Worm (Caenorhabditis elegans) whole organism, L4 larva: ENCODE measurements around the gene F10E7.9.
"Not testable (repeated sequence)": the region's sequence is repeated elsewhere in the genome, so short reads cannot be mapped to it uniquely, and the experiment has no call there.

Experiments
- F10B5.3 ChIP-seq: sonication (generic microtip); optimal IDR thresholded peaks from 2 replicates; lab custom pipeline; 2016; ENCODE audit warnings: mild to moderate bottlenecking, missing genetic modification characterization, missing compliant biosample characterization
- F44E2.7 ChIP-seq: fragments of 200-800 bp; sonication (Bioruptor generic); IDR thresholded peaks from 2 replicates; pipeline ENCODE4 v2.1.2; 2022; ENCODE audit warnings: missing genetic modification characterization, missing compliant biosample characterization
- F49E8.2 ChIP-seq: sonication (generic microtip); optimal IDR thresholded peaks from 2 replicates; lab custom pipeline; 2016; ENCODE audit warnings: missing compliant biosample characterization, mild to moderate bottlenecking, missing genetic modification characterization, borderline replicate concordance
- R02D3.7 ChIP-seq: fragments of 150-350 bp; sonication (generic microtip); optimal IDR thresholded peaks from 3 replicates; lab custom pipeline; 2014; ENCODE audit warnings: missing biosample characterization, missing genetic modification characterization
- Y48G9A.11 ChIP-seq: fragments of 200-800 bp; sonication (Bioruptor generic); IDR thresholded peaks from 2 replicates; pipeline ENCODE4 v1.3.6; 2022; ENCODE audit warnings: missing genetic modification reagents, missing genetic modification characterization, missing compliant biosample characterization
- Y75B8A.6 ChIP-seq: fragments of 200-800 bp; sonication (Bioruptor generic); IDR thresholded peaks from 2 replicates; pipeline ENCODE4 v1.3.6; 2022; ENCODE audit warnings: missing genetic modification reagents, missing genetic modification characterization, missing compliant biosample characterization
- aha-1 ChIP-seq: fragments of 150-350 bp; peaks from one replicate; lab custom pipeline; 2014; ENCODE audit warnings: missing biosample characterization, missing genetic modification characterization
- attf-4 ChIP-seq: sonication (generic microtip); optimal IDR thresholded peaks from 3 replicates; lab custom pipeline; 2017; ENCODE audit warnings: missing biosample characterization, missing genetic modification characterization
- ceh-44 ChIP-seq: fragments of 200-800 bp; sonication (Bioruptor generic); IDR thresholded peaks from 2 replicates; pipeline ENCODE4 v1.3.6; 2022; ENCODE audit warnings: missing genetic modification reagents, missing genetic modification characterization, missing compliant biosample characterization
- ceh-62 ChIP-seq: sonication (generic microtip); optimal IDR thresholded peaks from 2 replicates; lab custom pipeline; 2017; ENCODE audit warnings: missing biosample characterization, missing genetic modification characterization
- ctbp-1 ChIP-seq: fragments of 200-800 bp; sonication (Bioruptor generic); IDR thresholded peaks from 2 replicates; pipeline ENCODE4 v1.3.6; 2022; ENCODE audit warnings: missing genetic modification reagents, missing genetic modification characterization, missing compliant biosample characterization
- daf-12 ChIP-seq: fragments of 150-350 bp; optimal IDR thresholded peaks from 2 replicates; lab custom pipeline; 2014; ENCODE audit warnings: missing biosample characterization, missing genetic modification reagents, missing genetic modification characterization
- daf-16 ChIP-seq, 3 experiments: sonication (generic microtip); optimal IDR thresholded peaks; 2 replicates each; lab custom pipeline; 2016 to 2017; ENCODE audit warnings: missing genetic modification characterization in 3 of 3, missing genetic modification reagents in 3 of 3, mild to moderate bottlenecking in 2 of 3, missing compliant biosample characterization in 2 of 3, missing biosample characterization in 1 of 3, moderate library complexity in 1 of 3
- daf-19 ChIP-seq: fragments of 200-800 bp; sonication (Bioruptor generic); conservative IDR thresholded peaks from 2 replicates; pipeline ENCODE4 v1.3.6; 2022; ENCODE audit warnings: missing genetic modification characterization, missing compliant biosample characterization
- dmd-6 ChIP-seq: fragments of 200-800 bp; sonication (Bioruptor generic); IDR thresholded peaks from 2 replicates; pipeline ENCODE4 v1.3.6; 2022; ENCODE audit warnings: missing genetic modification reagents, missing genetic modification characterization, missing compliant biosample characterization
- duxl-1 ChIP-seq: sonication (generic microtip); optimal IDR thresholded peaks from 2 replicates; lab custom pipeline; 2016; ENCODE audit warnings: mild to moderate bottlenecking, missing genetic modification characterization, moderate library complexity, missing compliant biosample characterization; ENCODE audit not compliant: poor library complexity
- dve-1 ChIP-seq: sonication (generic microtip); optimal IDR thresholded peaks from 2 replicates; lab custom pipeline; 2017; ENCODE audit warnings: antibody characterized with exemption, mild to moderate bottlenecking, missing genetic modification characterization, missing compliant biosample characterization; ENCODE audit not compliant: insufficient read depth
- egl-27 ChIP-seq: sonication (generic microtip); optimal IDR thresholded peaks from 3 replicates; lab custom pipeline; 2017; ENCODE audit warnings: missing biosample characterization, missing genetic modification reagents, missing genetic modification characterization
- fkh-10 ChIP-seq: fragments of 150-350 bp; optimal IDR thresholded peaks from 2 replicates; lab custom pipeline; 2014; ENCODE audit warnings: missing biosample characterization, missing genetic modification reagents, missing genetic modification characterization
- fos-1 ChIP-seq: fragments of 150-350 bp; optimal IDR thresholded peaks from 2 replicates; lab custom pipeline; 2014; ENCODE audit warnings: missing biosample characterization, missing genetic modification characterization
- hlh-11 ChIP-seq: fragments of 200-800 bp; sonication (Bioruptor generic); optimal IDR thresholded peaks from 2 replicates; lab custom pipeline; 2018; ENCODE audit warnings: mild to moderate bottlenecking, missing genetic modification characterization, missing compliant biosample characterization
- hlh-30 ChIP-seq: sonication (generic microtip); optimal IDR thresholded peaks from 2 replicates; lab custom pipeline; 2017; ENCODE audit warnings: antibody characterized with exemption, mild to moderate bottlenecking, missing genetic modification characterization, missing compliant biosample characterization; ENCODE audit not compliant: insufficient read depth
- lin-13 ChIP-seq: fragments of 150-350 bp; optimal IDR thresholded peaks from 2 replicates; lab custom pipeline; 2014; ENCODE audit warnings: missing biosample characterization, missing genetic modification reagents, missing genetic modification characterization
- lin-38 ChIP-seq: fragments of 200-800 bp; sonication (Bioruptor generic); IDR thresholded peaks from 2 replicates; pipeline ENCODE4 v1.3.6; 2022; ENCODE audit warnings: missing genetic modification reagents, missing genetic modification characterization, missing compliant biosample characterization
- mdt-29 ChIP-seq: fragments of 200-800 bp; sonication (Bioruptor generic); IDR thresholded peaks from 2 replicates; pipeline ENCODE4 v1.3.6; 2022; ENCODE audit warnings: missing genetic modification reagents, missing genetic modification characterization, missing compliant biosample characterization
- mep-1 ChIP-seq: fragments of 150-350 bp; sonication (generic microtip); optimal IDR thresholded peaks from 3 replicates; lab custom pipeline; 2014; ENCODE audit warnings: missing biosample characterization, missing genetic modification characterization
- nhr-10 ChIP-seq: fragments of 150-350 bp; optimal IDR thresholded peaks from 2 replicates; lab custom pipeline; 2014; ENCODE audit warnings: missing biosample characterization, missing genetic modification characterization
- nhr-237 ChIP-seq: sonication (generic microtip); optimal IDR thresholded peaks from 2 replicates; lab custom pipeline; 2017; ENCODE audit warnings: missing biosample characterization, missing genetic modification characterization
- nhr-76 ChIP-seq: fragments of 150-350 bp; optimal IDR thresholded peaks from 2 replicates; lab custom pipeline; 2014; ENCODE audit warnings: missing biosample characterization, missing genetic modification characterization
- saeg-2 ChIP-seq: fragments of 200-800 bp; sonication (Bioruptor generic); IDR thresholded peaks from 2 replicates; pipeline ENCODE4 v1.3.6; 2022; ENCODE audit warnings: missing genetic modification reagents, missing genetic modification characterization, missing compliant biosample characterization
- skn-1 ChIP-seq: fragments of 150-350 bp; optimal IDR thresholded peaks from 2 replicates; lab custom pipeline; 2014; ENCODE audit warnings: missing biosample characterization, missing genetic modification characterization
- unc-130 ChIP-seq: sonication (generic microtip); optimal IDR thresholded peaks from 2 replicates; lab custom pipeline; 2016; ENCODE audit warnings: missing genetic modification reagents, missing genetic modification characterization, missing compliant biosample characterization
- unc-62 ChIP-seq, 3 experiments: fragments of 150-350 bp in 1 of 3; sonication (generic microtip); optimal IDR thresholded peaks in 2 of 3; peaks in 1 of 3; 1 replicate in 1 of 3; 2 replicates in 2 of 3; lab custom pipeline; 2014 to 2017; ENCODE audit warnings: missing biosample characterization in 3 of 3, missing genetic modification characterization in 3 of 3, missing genetic modification reagents in 3 of 3, missing genotype in 1 of 3
- zag-1 ChIP-seq: fragments of 150-350 bp; optimal IDR thresholded peaks from 2 replicates; lab custom pipeline; 2014; ENCODE audit warnings: missing biosample characterization, missing genetic modification characterization
- zfp-3 ChIP-seq: fragments of 200-800 bp; sonication (Bioruptor generic); conservative IDR thresholded peaks from 2 replicates; pipeline ENCODE4 v1.3.6; 2022; ENCODE audit warnings: missing genetic modification reagents, missing genetic modification characterization, missing compliant biosample characterization
- zip-11 ChIP-seq: fragments of 200-800 bp; sonication (Bioruptor generic); IDR thresholded peaks from 2 replicates; pipeline ENCODE4 v1.3.6; 2022; ENCODE audit warnings: missing genetic modification characterization, missing compliant biosample characterization

F10E7.9 gene

DNA sequence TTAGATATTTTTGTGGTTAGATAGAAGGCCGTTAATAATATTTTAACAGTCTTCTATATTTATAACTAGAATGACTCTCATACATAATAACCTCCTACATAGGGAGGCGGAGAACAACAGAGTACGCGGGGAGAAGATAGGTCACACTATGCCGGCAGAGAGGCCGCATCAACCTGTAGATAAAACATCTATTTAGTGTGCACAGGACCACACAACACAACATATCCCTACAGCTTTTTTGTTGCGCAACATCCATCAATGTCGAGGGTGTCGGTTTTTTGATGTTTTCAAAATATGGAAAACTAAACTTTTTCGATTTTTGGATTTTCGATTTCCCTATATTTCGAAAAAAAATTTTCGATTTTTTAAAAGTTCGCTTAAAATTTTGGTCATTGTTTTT, 19.0 kb downstream of the F10E7.9 start:
- TF ChIP-seq nhr-76 (tag; lab: Kevin White, UChicago) = no peak
- TF ChIP-seq nhr-237 (tag; lab: Kevin White, UChicago) = no peak
- TF ChIP-seq unc-130 (GFP tag; lab: Kevin White, UChicago) = no peak
- TF ChIP-seq daf-12 (tag; lab: Kevin White, UChicago) = no peak
- no peak for TF ChIP-seq F49E8.2 (tag; lab: Kevin White, UChicago)
- TF ChIP-seq dve-1 (tag; lab: Kevin White, UChicago) = no peak
- no peak for TF ChIP-seq lin-13 (GFP tag; lab: Kevin White, UChicago)
- no peak for TF ChIP-seq duxl-1 (tag; lab: Kevin White, UChicago)
- TF ChIP-seq ceh-44 = no peak
- TF ChIP-seq ctbp-1 = no peak
- no peak for TF ChIP-seq fkh-10 (GFP tag; lab: Kevin White, UChicago)
- no peak for TF ChIP-seq mep-1 (tag; lab: Kevin White, UChicago)
- TF ChIP-seq, all 104 proteins: peak for 0

DNA sequence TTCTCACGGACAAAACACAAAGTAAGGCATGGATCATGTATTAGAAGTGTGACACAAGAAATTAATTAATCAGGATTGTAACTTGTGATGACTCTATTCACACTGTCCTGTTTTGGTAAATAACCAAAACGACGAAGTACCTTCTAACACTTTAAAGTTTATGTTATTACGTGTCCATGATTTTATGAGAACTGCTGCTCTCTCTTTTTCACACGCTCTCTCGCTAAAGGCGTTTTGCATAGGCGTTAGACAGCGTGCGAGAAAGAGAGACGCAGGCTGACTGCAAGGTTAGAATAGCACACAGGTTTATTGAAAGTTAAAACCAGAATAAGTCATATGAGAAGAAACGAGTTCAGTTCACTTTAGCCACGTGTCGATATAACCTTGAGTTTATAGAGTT, 19.8 kb downstream of the F10E7.9 start:
- no peak for TF ChIP-seq skn-1 (tag; lab: Kevin White, UChicago)
- TF ChIP-seq hlh-30 = peak; percentile 37

DNA sequence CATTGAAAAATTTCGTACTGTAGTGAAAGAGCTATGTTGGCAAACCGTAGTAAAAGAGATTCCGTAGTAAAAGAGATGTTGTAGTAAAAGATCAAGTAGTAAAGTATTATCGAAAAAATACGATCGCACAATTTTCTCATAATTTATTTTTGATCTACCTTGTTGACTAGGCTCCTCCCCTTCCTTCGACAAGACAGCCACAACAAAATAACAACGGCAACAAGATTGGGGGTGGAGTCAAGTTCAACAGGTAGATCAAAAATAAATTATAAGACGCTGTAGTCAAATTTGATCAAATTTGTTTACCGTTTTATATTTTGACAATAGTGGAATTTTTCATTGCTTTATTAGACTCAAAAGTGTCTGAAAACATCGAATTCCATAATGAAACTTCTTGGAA, 21.6 kb downstream of the F10E7.9 start:
- peak in 1 of 2 experiments; percentile 67 for TF ChIP-seq unc-62 (GFP tag; optimal IDR thresholded peaks at IDR 0.05 in 1 of 2; lab: Kevin White, UChicago)
- not testable (repeated sequence) for TF ChIP-seq unc-62 (tag; optimal IDR thresholded peaks at IDR 0.05; lab: Kevin White, UChicago)

DNA sequence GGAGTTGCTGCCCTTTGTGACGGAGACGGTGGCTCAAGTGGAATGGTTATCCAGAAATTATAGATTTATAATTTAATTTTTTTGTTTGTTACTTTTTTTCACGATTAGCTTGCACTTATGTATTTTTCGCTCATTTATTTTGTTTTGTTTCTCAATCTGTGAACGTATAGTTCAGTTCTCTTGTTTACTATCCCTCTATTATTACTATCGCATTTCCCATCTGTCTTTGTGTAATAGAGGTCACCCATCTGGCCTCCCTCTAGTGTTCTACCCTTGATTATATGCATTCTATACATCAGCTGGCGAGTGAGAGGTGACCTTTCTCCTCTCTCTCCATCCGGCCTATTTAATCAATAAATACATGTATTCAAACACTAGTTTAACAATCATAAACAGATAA, 25.8 kb downstream of the F10E7.9 start, which contains the start of the genes T02G5.14 and T02G5.15:
T02G5.14 (plus strand) TSS at position 301 of the 400 bp plus-strand sequence.
T02G5.15 (plus strand) TSS at position 301 of the 400 bp plus-strand sequence.
- TF ChIP-seq daf-16 (GFP tag; optimal IDR thresholded peaks at IDR 0.05; lab: Kevin White, UChicago) = peak in 1 of 2 experiments; percentile 21
- TF ChIP-seq daf-16 (tag; optimal IDR thresholded peaks at IDR 0.05; lab: Kevin White, UChicago) = not testable (repeated sequence)

DNA sequence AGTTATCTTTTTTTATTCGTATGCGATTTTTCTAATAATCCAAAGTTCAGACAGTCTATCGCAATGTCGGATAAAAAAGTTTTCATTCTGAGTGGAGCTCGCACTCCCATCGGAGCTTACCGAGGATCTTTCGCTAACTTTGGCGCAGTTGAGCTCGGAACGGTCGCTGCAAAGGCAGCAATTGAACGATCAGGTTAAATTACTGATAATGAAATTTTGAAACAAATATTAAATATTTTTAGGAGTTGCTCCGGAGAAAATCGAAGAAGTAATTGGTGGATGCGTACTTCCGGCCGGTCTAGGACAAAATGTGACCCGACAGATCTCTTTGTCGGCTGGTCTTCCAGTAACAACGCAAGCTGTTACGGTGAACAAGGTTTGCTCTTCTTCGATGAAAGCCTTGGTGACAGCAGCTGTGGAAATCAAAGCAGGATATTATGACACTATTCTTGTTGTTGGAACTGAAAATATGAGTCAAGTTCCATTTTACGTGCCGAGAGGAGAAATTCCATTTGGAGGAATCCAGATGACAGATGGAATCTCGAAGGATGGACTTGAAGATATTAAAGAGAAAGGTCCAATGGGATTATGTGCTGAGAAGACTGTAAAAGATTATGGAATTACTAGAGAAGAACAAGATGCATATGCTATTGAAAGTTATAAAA, 34.2 kb downstream of the F10E7.9 start, which contains the start of gene T02G5.7:
T02G5.7 (plus strand) TSS at position 51 of the 665 bp plus-strand sequence.
- TF ChIP-seq saeg-2 = 0 out of 2 replicates have a peak, but pooled peaks have one; percentile 48
- TF ChIP-seq F44E2.7 (GFP tag; lab: Robert Waterston, UW) = no peak
- TF ChIP-seq daf-16 (GFP tag; optimal IDR thresholded peaks at IDR 0.05; lab: Kevin White, UChicago) = peak in 1 of 2 experiments; percentile 39
- TF ChIP-seq daf-16 (tag; optimal IDR thresholded peaks at IDR 0.05; lab: Kevin White, UChicago) = no peak
- TF ChIP-seq R02D3.7 (tag; lab: Kevin White, UChicago) = no peak
- TF ChIP-seq daf-19 (GFP tag; lab: Robert Waterston, UW) = 0 out of 2 replicates have a peak, but pooled peaks have one; percentile 53
- TF ChIP-seq fos-1 = no peak
- TF ChIP-seq lin-38 (GFP tag; lab: Robert Waterston, UW) = peak; percentile 40
- 0 out of 2 replicates have a peak, but pooled peaks have one; percentile 24 for TF ChIP-seq Y48G9A.11 (GFP tag; lab: Robert Waterston, UW)
- TF ChIP-seq hlh-11 (tag; lab: Kevin White, UChicago) = no peak
- no peak for TF ChIP-seq aha-1 (tag; lab: Kevin White, UChicago)
- TF ChIP-seq zfp-3 = 0 out of 2 replicates have a peak, but pooled peaks have one; percentile 22
- TF ChIP-seq zag-1 = no peak

DNA sequence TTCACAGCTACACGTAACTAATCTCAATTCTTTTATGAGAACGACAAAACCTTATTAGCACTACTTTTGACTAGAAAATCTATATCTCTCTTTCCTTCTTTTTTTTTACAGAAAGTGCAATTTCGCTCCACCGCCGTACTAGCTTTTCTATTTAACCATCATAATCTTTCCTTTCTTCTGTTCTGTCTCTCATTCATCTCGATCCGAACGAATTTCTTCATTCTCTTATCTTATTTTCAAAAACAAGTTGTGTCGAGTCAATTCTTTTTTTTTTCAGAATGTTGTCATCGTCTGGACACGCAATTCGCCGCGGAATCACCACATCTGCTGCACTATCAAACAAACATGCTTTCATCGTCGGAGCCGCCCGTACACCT, 36.3 kb downstream of the F10E7.9 start, which contains the start of gene kat-1:
kat-1 (plus strand) TSS at position 278 of the 377 bp plus-strand sequence.
- TF ChIP-seq ceh-62 (tag; lab: Kevin White, UChicago) = no peak
- no peak for TF ChIP-seq zip-11 (GFP tag; lab: Robert Waterston, UW)
- no peak for TF ChIP-seq attf-4 (tag; lab: Kevin White, UChicago)
- no peak for TF ChIP-seq skn-1 (tag; lab: Kevin White, UChicago)
- no peak for TF ChIP-seq dmd-6
- no peak for TF ChIP-seq egl-27 (tag; lab: Kevin White, UChicago)
- no peak for TF ChIP-seq F10B5.3 (tag; lab: Kevin White, UChicago)
- no peak for TF ChIP-seq mdt-29
- TF ChIP-seq Y75B8A.6 (GFP tag; lab: Robert Waterston, UW) = no peak
- no peak for TF ChIP-seq nhr-10
- no peak for TF ChIP-seq unc-62 (GFP tag; optimal IDR thresholded peaks at IDR 0.05 in 1 of 2; lab: Kevin White, UChicago)
- no peak for TF ChIP-seq unc-62 (tag; optimal IDR thresholded peaks at IDR 0.05; lab: Kevin White, UChicago)
